Worm (Caenorhabditis elegans) whole organism, L4 larva: ENCODE data around the gene Y51B9A.9.

Experiments
- F37D6.2 ChIP-seq: sonication (generic microtip); optimal IDR thresholded peaks from 2 replicates; lab custom pipeline; 2016; ENCODE audit warnings: mild to moderate bottlenecking, missing genetic modification characterization, missing compliant biosample characterization
- F49E8.2 ChIP-seq: sonication (generic microtip); optimal IDR thresholded peaks from 2 replicates; lab custom pipeline; 2016; ENCODE audit warnings: missing compliant biosample characterization, mild to moderate bottlenecking, missing genetic modification characterization, borderline replicate concordance
- Y75B8A.6 ChIP-seq: fragments of 200-800 bp; sonication (Bioruptor generic); IDR thresholded peaks from 2 replicates; pipeline ENCODE4 v1.3.6; 2022; ENCODE audit warnings: missing genetic modification reagents, missing genetic modification characterization, missing compliant biosample characterization
- ZK546.5 ChIP-seq, 2 experiments: sonication (generic microtip); optimal IDR thresholded peaks; 2 replicates each; lab custom pipeline; 2017; ENCODE audit warnings: missing biosample characterization in 2 of 2, missing genetic modification characterization in 2 of 2
- aha-1 ChIP-seq: fragments of 150-350 bp; peaks from one replicate; lab custom pipeline; 2014; ENCODE audit warnings: missing biosample characterization, missing genetic modification characterization
- ceh-28 ChIP-seq: fragments of 150-350 bp; optimal IDR thresholded peaks from 2 replicates; lab custom pipeline; 2014; ENCODE audit warnings: missing biosample characterization, missing genetic modification reagents, missing genetic modification characterization
- ceh-32 ChIP-seq: sonication (generic microtip); optimal IDR thresholded peaks from 2 replicates; lab custom pipeline; 2016; ENCODE audit warnings: mild to moderate bottlenecking, missing genetic modification characterization, missing compliant biosample characterization; ENCODE audit not compliant: poor library complexity
- ceh-62 ChIP-seq: sonication (generic microtip); optimal IDR thresholded peaks from 2 replicates; lab custom pipeline; 2017; ENCODE audit warnings: missing biosample characterization, missing genetic modification characterization
- ceh-82 ChIP-seq: sonication (generic microtip); optimal IDR thresholded peaks from 2 replicates; lab custom pipeline; 2017; ENCODE audit warnings: missing biosample characterization, missing genetic modification characterization
- ctbp-1 ChIP-seq: fragments of 200-800 bp; sonication (Bioruptor generic); IDR thresholded peaks from 2 replicates; pipeline ENCODE4 v1.3.6; 2022; ENCODE audit warnings: missing genetic modification reagents, missing genetic modification characterization, missing compliant biosample characterization
- daf-12 ChIP-seq: fragments of 150-350 bp; optimal IDR thresholded peaks from 2 replicates; lab custom pipeline; 2014; ENCODE audit warnings: missing biosample characterization, missing genetic modification reagents, missing genetic modification characterization
- daf-19 ChIP-seq: fragments of 200-800 bp; sonication (Bioruptor generic); conservative IDR thresholded peaks from 2 replicates; pipeline ENCODE4 v1.3.6; 2022; ENCODE audit warnings: missing genetic modification characterization, missing compliant biosample characterization
- egl-27 ChIP-seq: sonication (generic microtip); optimal IDR thresholded peaks from 3 replicates; lab custom pipeline; 2017; ENCODE audit warnings: missing biosample characterization, missing genetic modification reagents, missing genetic modification characterization
- egl-43 ChIP-seq: fragments of 200-800 bp; sonication (Bioruptor generic); IDR thresholded peaks from 2 replicates; pipeline ENCODE4 v1.3.6; 2022; ENCODE audit warnings: missing genetic modification reagents, missing genetic modification characterization, missing compliant biosample characterization
- fkh-10 ChIP-seq: fragments of 150-350 bp; optimal IDR thresholded peaks from 2 replicates; lab custom pipeline; 2014; ENCODE audit warnings: missing biosample characterization, missing genetic modification reagents, missing genetic modification characterization
- hlh-11 ChIP-seq: fragments of 200-800 bp; sonication (Bioruptor generic); optimal IDR thresholded peaks from 2 replicates; lab custom pipeline; 2018; ENCODE audit warnings: mild to moderate bottlenecking, missing genetic modification characterization, missing compliant biosample characterization
- hmg-1.1 ChIP-seq: fragments of 200-800 bp; sonication (Bioruptor generic); IDR thresholded peaks from 2 replicates; pipeline ENCODE4 v1.3.6; 2022; ENCODE audit warnings: missing genetic modification reagents, missing genetic modification characterization, missing compliant biosample characterization
- lin-29 ChIP-seq: fragments of 200-800 bp; sonication (Bioruptor generic); IDR thresholded peaks from 2 replicates; pipeline ENCODE4 v1.3.6; 2022; ENCODE audit warnings: missing genetic modification reagents, missing genetic modification characterization, missing compliant biosample characterization
- lin-38 ChIP-seq: fragments of 200-800 bp; sonication (Bioruptor generic); IDR thresholded peaks from 2 replicates; pipeline ENCODE4 v1.3.6; 2022; ENCODE audit warnings: missing genetic modification reagents, missing genetic modification characterization, missing compliant biosample characterization
- lin-39 ChIP-seq: fragments of 150-350 bp; optimal IDR thresholded peaks from 2 replicates; lab custom pipeline; 2014; ENCODE audit warnings: missing biosample characterization, missing genetic modification reagents, missing genetic modification characterization
- lsy-2 ChIP-seq, 2 experiments: fragments of 150-350 bp in 1 of 2; sonication (generic microtip) in 1 of 2; optimal IDR thresholded peaks; 2 replicates each; lab custom pipeline; 2014 to 2017; ENCODE audit warnings: missing biosample characterization in 2 of 2, missing genetic modification characterization in 2 of 2
- mxl-2 ChIP-seq: fragments of 200-800 bp; sonication (Bioruptor generic); conservative IDR thresholded peaks from 2 replicates; pipeline ENCODE4 v1.3.6; 2022; ENCODE audit warnings: missing genetic modification reagents, missing genetic modification characterization, missing compliant biosample characterization
- mxl-3 ChIP-seq: fragments of 200-800 bp; sonication (Bioruptor generic); optimal IDR thresholded peaks from 2 replicates; lab custom pipeline; 2018; ENCODE audit warnings: mild to moderate bottlenecking, missing genetic modification characterization, missing compliant biosample characterization
- nhr-10 ChIP-seq: fragments of 150-350 bp; optimal IDR thresholded peaks from 2 replicates; lab custom pipeline; 2014; ENCODE audit warnings: missing biosample characterization, missing genetic modification characterization
- nhr-111 ChIP-seq: fragments of 200-800 bp; sonication (Bioruptor generic); optimal IDR thresholded peaks from 2 replicates; lab custom pipeline; 2018; ENCODE audit warnings: mild to moderate bottlenecking, missing genetic modification characterization, missing compliant biosample characterization
- nhr-28 ChIP-seq: fragments of 150-350 bp; optimal IDR thresholded peaks from 2 replicates; lab custom pipeline; 2014; ENCODE audit warnings: missing biosample characterization, missing genetic modification characterization
- nhr-41 ChIP-seq: fragments of 200-800 bp; sonication (Bioruptor generic); IDR thresholded peaks from 2 replicates; pipeline ENCODE4 v1.3.6; 2022; ENCODE audit warnings: missing genetic modification reagents, missing genetic modification characterization, missing compliant biosample characterization
- nhr-48 ChIP-seq: sonication (generic microtip); optimal IDR thresholded peaks from 2 replicates; lab custom pipeline; 2016; ENCODE audit warnings: mild to moderate bottlenecking, missing genetic modification characterization, missing compliant biosample characterization
- nhr-77 ChIP-seq: fragments of 150-350 bp; optimal IDR thresholded peaks from 2 replicates; lab custom pipeline; 2014; ENCODE audit warnings: missing biosample characterization, missing genetic modification characterization
- pha-4 ChIP-seq, 2 experiments: fragments of 150-350 bp in 1 of 2; fragments of 200-800 bp in 1 of 2; sonication (Bioruptor generic) in 1 of 2; IDR thresholded peaks in 1 of 2; optimal IDR thresholded peaks in 1 of 2; 2 replicates each; pipeline versions ENCODE4 v1.3.6 to Lab custom; 2014 to 2022; ENCODE audit warnings: missing genetic modification characterization in 2 of 2, missing genetic modification reagents in 2 of 2, missing biosample characterization in 1 of 2, missing compliant biosample characterization in 1 of 2
- saeg-2 ChIP-seq: fragments of 200-800 bp; sonication (Bioruptor generic); IDR thresholded peaks from 2 replicates; pipeline ENCODE4 v1.3.6; 2022; ENCODE audit warnings: missing genetic modification reagents, missing genetic modification characterization, missing compliant biosample characterization
- set-16 ChIP-seq: fragments of 200-800 bp; sonication (Bioruptor generic); IDR thresholded peaks from 2 replicates; pipeline ENCODE4 v1.3.6; 2022; ENCODE audit warnings: missing genetic modification reagents, missing genetic modification characterization, missing compliant biosample characterization
- snpc-1.2 ChIP-seq: fragments of 200-800 bp; sonication (Bioruptor generic); IDR thresholded peaks from 2 replicates; pipeline ENCODE4 v1.3.6; 2022; ENCODE audit warnings: missing genetic modification reagents, missing genetic modification characterization, missing compliant biosample characterization
- tag-97 ChIP-seq: fragments of 200-800 bp; sonication (Bioruptor generic); IDR thresholded peaks from 2 replicates; pipeline ENCODE4 v1.3.6; 2022; ENCODE audit warnings: missing genetic modification characterization, missing compliant biosample characterization
- unc-130 ChIP-seq: sonication (generic microtip); optimal IDR thresholded peaks from 2 replicates; lab custom pipeline; 2016; ENCODE audit warnings: missing genetic modification reagents, missing genetic modification characterization, missing compliant biosample characterization
- unc-62 ChIP-seq, 3 experiments: fragments of 150-350 bp in 1 of 3; sonication (generic microtip); optimal IDR thresholded peaks in 2 of 3; peaks in 1 of 3; 1 replicate in 1 of 3; 2 replicates in 2 of 3; lab custom pipeline; 2014 to 2017; ENCODE audit warnings: missing biosample characterization in 3 of 3, missing genetic modification characterization in 3 of 3, missing genetic modification reagents in 3 of 3, missing genotype in 1 of 3
- zfp-2 ChIP-seq: sonication (generic microtip); optimal IDR thresholded peaks from 2 replicates; lab custom pipeline; 2016; ENCODE audit warnings: mild to moderate bottlenecking, missing genetic modification characterization, missing compliant biosample characterization
- zip-2 ChIP-seq: fragments of 150-350 bp; optimal IDR thresholded peaks from 2 replicates; lab custom pipeline; 2014; ENCODE audit warnings: missing biosample characterization, missing genetic modification characterization

The Y51B9A.9 gene

DNA sequence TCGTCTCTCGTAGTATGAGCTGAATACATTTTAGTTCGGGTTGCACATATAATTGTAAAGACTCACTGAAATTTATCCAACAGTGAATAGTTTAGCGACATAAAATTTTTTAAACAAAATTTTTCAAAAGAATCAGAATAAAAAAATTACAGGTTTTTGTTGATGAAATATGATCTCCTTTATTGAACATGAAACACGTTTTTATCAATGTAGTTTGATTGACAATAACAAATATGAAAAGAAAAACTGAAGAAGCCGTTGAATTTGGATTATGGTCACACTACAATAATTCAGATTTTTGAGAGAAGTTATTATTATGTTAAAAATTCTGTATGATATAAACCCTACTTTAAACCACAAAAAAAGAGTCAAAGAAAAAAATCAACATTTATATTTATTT lies 42.7 kb upstream of the Y51B9A.9 start, which contains the start of gene chil-17:
chil-17 (minus strand) TSS at position 101 of the 400 bp plus-strand sequence.
- TF ChIP-seq ceh-62 (tag; lab: Kevin White, UChicago) (no peak), F37D6.2 (no peak), ceh-28 (tag; lab: Kevin White, UChicago) (no peak), egl-27 (tag; lab: Kevin White, UChicago) (no peak), fkh-10 (GFP tag; lab: Kevin White, UChicago) (no peak), nhr-48 (no peak), nhr-10 (tag; lab: Kevin White, UChicago) (no peak), daf-19 (GFP tag; lab: Robert Waterston, UW) (no peak), mxl-2 (no peak), lin-29 (GFP tag; lab: Robert Waterston, UW) (no peak), pha-4 (GFP tag; IDR thresholded peaks at IDR 0.05; lab: Robert Waterston, UW) (no peak), pha-4 (tag; optimal IDR thresholded peaks at IDR 0.05; lab: Kevin White, UChicago) (no peak), ceh-82 (tag; lab: Kevin White, UChicago) (no peak), lsy-2 (tag; optimal IDR thresholded peaks at IDR 0.05; lab: Kevin White, UChicago) (no peak), egl-43 (GFP tag; lab: Robert Waterston, UW) (no peak), tag-97 (GFP tag; lab: Robert Waterston, UW) (no peak), hmg-1.1 (no peak), daf-12 (tag; lab: Kevin White, UChicago) (no peak), saeg-2 (GFP tag; lab: Robert Waterston, UW) (no peak), nhr-111 (GFP tag; lab: Kevin White, UChicago) (no peak)

DNA sequence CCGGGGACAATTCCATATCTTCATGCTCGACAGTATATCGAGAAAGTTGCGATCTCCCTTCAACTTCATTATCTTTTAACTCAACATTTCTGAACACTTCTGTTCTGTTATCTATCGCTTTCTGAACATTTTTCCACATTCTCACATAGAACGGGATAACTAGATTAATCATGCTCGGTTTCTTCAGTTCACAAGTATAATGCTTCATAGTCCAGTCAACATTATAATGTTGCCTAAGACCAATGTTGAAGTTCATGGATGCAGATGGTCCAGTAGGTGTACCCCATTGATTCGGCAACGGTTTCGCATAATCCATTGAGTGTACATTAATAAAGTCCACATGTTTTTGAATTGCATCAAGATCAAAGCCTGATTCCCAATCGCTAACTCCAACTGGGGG lies 41.5 kb upstream of the Y51B9A.9 start:
- TF ChIP-seq aha-1 (tag; lab: Kevin White, UChicago) (peak; percentile 3), unc-62 (GFP tag; optimal IDR thresholded peaks at IDR 0.05 in 1 of 2; lab: Kevin White, UChicago) (peak in 1 of 2 experiments; percentile 91), unc-62 (tag; optimal IDR thresholded peaks at IDR 0.05; lab: Kevin White, UChicago) (no peak), nhr-77 (no peak)

DNA sequence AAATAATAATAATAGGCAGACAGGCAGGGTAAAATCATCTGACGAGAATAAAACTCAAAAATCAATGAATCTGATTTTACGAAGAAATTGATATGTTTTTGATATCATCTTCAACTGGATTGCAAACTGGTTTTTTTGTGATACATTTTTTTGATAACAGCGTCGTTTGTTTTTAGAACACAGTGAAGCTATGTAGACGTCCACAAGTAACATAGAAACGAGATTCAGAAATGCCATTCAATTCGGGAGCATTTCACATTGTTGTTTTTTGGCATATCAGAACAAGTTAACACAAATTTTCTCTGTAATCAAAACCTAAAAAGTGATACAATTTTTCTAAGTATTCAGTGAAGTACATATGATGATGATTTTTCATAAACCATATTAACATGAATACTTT lies 40.8 kb upstream of the Y51B9A.9 start, which contains the start of gene chil-13:
chil-13 (minus strand) TSS at position 101 of the 400 bp plus-strand sequence.
- TF ChIP-seq lin-39 (tag; lab: Kevin White, UChicago) (no peak), mxl-3 (GFP tag; lab: Kevin White, UChicago) (no peak), lsy-2 (tag; optimal IDR thresholded peaks at IDR 0.05; lab: Kevin White, UChicago) (no peak), Y75B8A.6 (GFP tag; lab: Robert Waterston, UW) (no peak), F49E8.2 (tag; lab: Kevin White, UChicago) (no peak)
- TF ChIP-seq, all 104 proteins: peak for 0

DNA sequence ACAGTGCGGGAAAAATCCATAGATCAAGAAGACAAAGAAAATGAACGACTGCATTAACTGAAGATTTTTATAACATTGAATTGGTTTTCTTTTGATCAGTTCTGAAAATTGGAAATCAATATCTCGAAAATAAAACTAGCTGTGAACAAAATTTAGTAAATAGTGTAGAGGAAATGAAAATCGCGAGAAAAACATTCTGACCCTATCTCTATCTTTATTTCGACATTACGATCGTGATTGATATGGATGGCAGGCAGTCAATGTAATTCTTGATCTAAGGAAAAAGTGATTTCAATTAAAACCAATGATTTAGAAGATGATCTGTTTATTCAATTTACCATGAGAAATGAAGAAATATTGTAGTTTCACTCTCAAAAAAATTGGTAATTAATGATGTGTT lies 38.6 kb upstream of the Y51B9A.9 start, which contains the start of gene kin-16:
kin-16 (minus strand) TSS at position 101 of the 400 bp plus-strand sequence.
- TF ChIP-seq set-16 (GFP tag; lab: Robert Waterston, UW): no peak
- TF ChIP-seq, all 104 proteins: peak for 0

DNA sequence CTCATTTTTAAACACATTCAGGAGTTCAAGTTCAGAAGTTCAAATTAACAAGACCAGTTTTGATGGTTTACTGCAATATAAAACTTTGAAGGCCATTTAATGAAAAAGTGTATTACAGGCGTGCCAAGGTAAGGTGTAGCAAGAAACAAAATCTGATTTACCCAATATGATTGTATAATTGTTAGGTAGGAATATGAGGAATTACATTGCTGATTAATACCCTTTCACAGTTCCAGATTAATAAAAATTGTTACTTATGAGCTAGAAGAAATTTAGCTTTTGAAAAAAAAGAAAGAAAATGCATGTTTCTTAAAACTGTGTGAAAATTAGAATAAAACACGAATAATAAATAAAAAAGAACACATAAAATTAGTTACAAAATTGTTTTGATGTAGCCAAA lies 36.2 kb upstream of the Y51B9A.9 start, which contains the start of gene kin-15:
kin-15 (minus strand) TSS at position 101 of the 400 bp plus-strand sequence.
- TF ChIP-seq ZK546.5 (tag; optimal IDR thresholded peaks at IDR 0.05; lab: Kevin White, UChicago): no peak
- TF ChIP-seq F49E8.2 (tag; lab: Kevin White, UChicago): no peak
- TF ChIP-seq Y75B8A.6 (GFP tag; lab: Robert Waterston, UW): no peak
- no peak for TF ChIP-seq lsy-2 (tag; optimal IDR thresholded peaks at IDR 0.05; lab: Kevin White, UChicago)
- no peak for TF ChIP-seq lin-38 (GFP tag; lab: Robert Waterston, UW)
- no peak for TF ChIP-seq unc-130
- no peak for TF ChIP-seq zip-2 (tag; lab: Kevin White, UChicago)
- no peak for TF ChIP-seq ceh-32 (tag; lab: Kevin White, UChicago)
- no peak for TF ChIP-seq ctbp-1 (GFP tag; lab: Robert Waterston, UW)
- no peak for TF ChIP-seq nhr-41
- no peak for TF ChIP-seq nhr-28
- no peak for TF ChIP-seq hlh-11 (tag; lab: Kevin White, UChicago)
- no peak for TF ChIP-seq egl-27 (tag; lab: Kevin White, UChicago)
- TF ChIP-seq snpc-1.2 (GFP tag; lab: Robert Waterston, UW): no peak
- TF ChIP-seq zfp-2 (tag; lab: Kevin White, UChicago): no peak
